Worm (Caenorhabditis elegans) whole organism, L4 larva: Measurements from ENCODE around the gene nhl-3.

Experiments
- F26F4.8 ChIP-seq: fragments of 200-800 bp; sonication (Bioruptor generic); conservative IDR thresholded peaks from 2 replicates; pipeline ENCODE4 v1.3.6; 2022; ENCODE audit warnings: missing genetic modification characterization, missing compliant biosample characterization
- T26A8.4 ChIP-seq: fragments of 200-800 bp; sonication (Bioruptor generic); IDR thresholded peaks from 2 replicates; pipeline ENCODE4 v1.3.6; 2022; ENCODE audit warnings: missing genetic modification characterization, missing compliant biosample characterization
- Y48G9A.11 ChIP-seq: fragments of 200-800 bp; sonication (Bioruptor generic); IDR thresholded peaks from 2 replicates; pipeline ENCODE4 v1.3.6; 2022; ENCODE audit warnings: missing genetic modification reagents, missing genetic modification characterization, missing compliant biosample characterization
- aha-1 ChIP-seq: fragments of 150-350 bp; peaks from one replicate; lab custom pipeline; 2014; ENCODE audit warnings: missing biosample characterization, missing genetic modification characterization
- arid-1 ChIP-seq: fragments of 200-800 bp; sonication (Bioruptor generic); conservative IDR thresholded peaks from 2 replicates; pipeline ENCODE4 v1.3.6; 2022; ENCODE audit warnings: missing genetic modification reagents, missing genetic modification characterization, missing compliant biosample characterization
- attf-4 ChIP-seq: sonication (generic microtip); optimal IDR thresholded peaks from 3 replicates; lab custom pipeline; 2017; ENCODE audit warnings: missing biosample characterization, missing genetic modification characterization
- ceh-28 ChIP-seq: fragments of 150-350 bp; optimal IDR thresholded peaks from 2 replicates; lab custom pipeline; 2014; ENCODE audit warnings: missing biosample characterization, missing genetic modification reagents, missing genetic modification characterization
- dmd-6 ChIP-seq: fragments of 200-800 bp; sonication (Bioruptor generic); IDR thresholded peaks from 2 replicates; pipeline ENCODE4 v1.3.6; 2022; ENCODE audit warnings: missing genetic modification reagents, missing genetic modification characterization, missing compliant biosample characterization
- dmd-8 ChIP-seq: fragments of 200-800 bp; sonication (Bioruptor generic); IDR thresholded peaks from 2 replicates; pipeline ENCODE4 v1.3.6; 2022; ENCODE audit warnings: missing genetic modification characterization, missing compliant biosample characterization
- dmd-9 ChIP-seq: fragments of 200-800 bp; sonication (Bioruptor generic); IDR thresholded peaks from 2 replicates; pipeline ENCODE4 v1.3.6; 2022; ENCODE audit warnings: missing genetic modification reagents, missing genetic modification characterization, missing compliant biosample characterization
- duxl-1 ChIP-seq: sonication (generic microtip); optimal IDR thresholded peaks from 2 replicates; lab custom pipeline; 2016; ENCODE audit warnings: mild to moderate bottlenecking, missing genetic modification characterization, moderate library complexity, missing compliant biosample characterization; ENCODE audit not compliant: poor library complexity
- egl-27 ChIP-seq: sonication (generic microtip); optimal IDR thresholded peaks from 3 replicates; lab custom pipeline; 2017; ENCODE audit warnings: missing biosample characterization, missing genetic modification reagents, missing genetic modification characterization
- fos-1 ChIP-seq: fragments of 150-350 bp; optimal IDR thresholded peaks from 2 replicates; lab custom pipeline; 2014; ENCODE audit warnings: missing biosample characterization, missing genetic modification characterization
- gei-8 ChIP-seq: fragments of 200-800 bp; sonication (Bioruptor generic); optimal IDR thresholded peaks from 2 replicates; lab custom pipeline; 2018; ENCODE audit warnings: mild to moderate bottlenecking, missing genetic modification characterization, missing compliant biosample characterization
- jun-1 ChIP-seq: fragments of 150-350 bp; optimal IDR thresholded peaks from 2 replicates; lab custom pipeline; 2014; ENCODE audit warnings: missing biosample characterization, missing genetic modification reagents, missing genetic modification characterization
- lim-7 ChIP-seq: fragments of 200-800 bp; sonication (Bioruptor generic); IDR thresholded peaks from 2 replicates; pipeline ENCODE4 v1.3.6; 2022; ENCODE audit warnings: missing genetic modification characterization, missing compliant biosample characterization
- lin-39 ChIP-seq: fragments of 150-350 bp; optimal IDR thresholded peaks from 2 replicates; lab custom pipeline; 2014; ENCODE audit warnings: missing biosample characterization, missing genetic modification reagents, missing genetic modification characterization
- lsy-2 ChIP-seq, 2 experiments: fragments of 150-350 bp in 1 of 2; sonication (generic microtip) in 1 of 2; optimal IDR thresholded peaks; 2 replicates each; lab custom pipeline; 2014 to 2017; ENCODE audit warnings: missing biosample characterization in 2 of 2, missing genetic modification characterization in 2 of 2
- madf-5 ChIP-seq, 2 experiments: fragments of 200-800 bp; sonication (Bioruptor generic); IDR thresholded peaks; 2 replicates each; pipeline ENCODE4 v1.3.6; 2022; ENCODE audit warnings: missing compliant biosample characterization in 2 of 2, missing genetic modification characterization in 2 of 2
- mep-1 ChIP-seq: fragments of 150-350 bp; sonication (generic microtip); optimal IDR thresholded peaks from 3 replicates; lab custom pipeline; 2014; ENCODE audit warnings: missing biosample characterization, missing genetic modification characterization
- mes-2 ChIP-seq: sonication (generic microtip); optimal IDR thresholded peaks from 2 replicates; lab custom pipeline; 2016; ENCODE audit warnings: missing genotype, mild to moderate bottlenecking, missing genetic modification characterization, missing compliant biosample characterization; ENCODE audit not compliant: poor library complexity, severe bottlenecking
- nhr-10 ChIP-seq: fragments of 150-350 bp; optimal IDR thresholded peaks from 2 replicates; lab custom pipeline; 2014; ENCODE audit warnings: missing biosample characterization, missing genetic modification characterization
- nhr-111 ChIP-seq: fragments of 200-800 bp; sonication (Bioruptor generic); optimal IDR thresholded peaks from 2 replicates; lab custom pipeline; 2018; ENCODE audit warnings: mild to moderate bottlenecking, missing genetic modification characterization, missing compliant biosample characterization
- nhr-77 ChIP-seq: fragments of 150-350 bp; optimal IDR thresholded peaks from 2 replicates; lab custom pipeline; 2014; ENCODE audit warnings: missing biosample characterization, missing genetic modification characterization
- pha-4 ChIP-seq, 2 experiments: fragments of 150-350 bp in 1 of 2; fragments of 200-800 bp in 1 of 2; sonication (Bioruptor generic) in 1 of 2; IDR thresholded peaks in 1 of 2; optimal IDR thresholded peaks in 1 of 2; 2 replicates each; pipeline versions ENCODE4 v1.3.6 to Lab custom; 2014 to 2022; ENCODE audit warnings: missing genetic modification characterization in 2 of 2, missing genetic modification reagents in 2 of 2, missing biosample characterization in 1 of 2, missing compliant biosample characterization in 1 of 2
- rbr-2 ChIP-seq: sonication (generic microtip); optimal IDR thresholded peaks from 2 replicates; lab custom pipeline; 2016; ENCODE audit warnings: missing genotype, missing genetic modification characterization, missing compliant biosample characterization
- saeg-2 ChIP-seq: fragments of 200-800 bp; sonication (Bioruptor generic); IDR thresholded peaks from 2 replicates; pipeline ENCODE4 v1.3.6; 2022; ENCODE audit warnings: missing genetic modification reagents, missing genetic modification characterization, missing compliant biosample characterization
- set-16 ChIP-seq: fragments of 200-800 bp; sonication (Bioruptor generic); IDR thresholded peaks from 2 replicates; pipeline ENCODE4 v1.3.6; 2022; ENCODE audit warnings: missing genetic modification reagents, missing genetic modification characterization, missing compliant biosample characterization
- tag-97 ChIP-seq: fragments of 200-800 bp; sonication (Bioruptor generic); IDR thresholded peaks from 2 replicates; pipeline ENCODE4 v1.3.6; 2022; ENCODE audit warnings: missing genetic modification characterization, missing compliant biosample characterization
- tra-1 ChIP-seq: fragments of 200-800 bp; sonication (Bioruptor generic); IDR thresholded peaks from 2 replicates; pipeline ENCODE4 v1.3.6; 2022; ENCODE audit warnings: missing genetic modification reagents, missing genetic modification characterization, missing compliant biosample characterization
- unc-62 ChIP-seq, 3 experiments: fragments of 150-350 bp in 1 of 3; sonication (generic microtip); optimal IDR thresholded peaks in 2 of 3; peaks in 1 of 3; 1 replicate in 1 of 3; 2 replicates in 2 of 3; lab custom pipeline; 2014 to 2017; ENCODE audit warnings: missing biosample characterization in 3 of 3, missing genetic modification characterization in 3 of 3, missing genetic modification reagents in 3 of 3, missing genotype in 1 of 3
- ztf-11 ChIP-seq: fragments of 150-350 bp; optimal IDR thresholded peaks from 2 replicates; lab custom pipeline; 2014; ENCODE audit warnings: missing biosample characterization, missing genetic modification characterization

Gene nhl-3

ce11 chrII:556185-556584, 45.7 kb downstream of the nhl-3 start, which contains the start of the genes C09E8.1 and C09E8.6:
TSS of gene C09E8.1 (plus strand) at chrII:556485.
TSS of gene C09E8.6 (plus strand) at chrII:556497.
- no peak for TF ChIP-seq arid-1 (GFP tag; lab: Robert Waterston, UW)
- peak in 1 of 2 experiments; percentile 6 for TF ChIP-seq unc-62 (GFP tag; optimal IDR thresholded peaks at IDR 0.05 in 1 of 2; lab: Kevin White, UChicago)
- no peak for TF ChIP-seq unc-62 (tag; optimal IDR thresholded peaks at IDR 0.05; lab: Kevin White, UChicago)
- no peak for TF ChIP-seq pha-4 (GFP tag; IDR thresholded peaks at IDR 0.05; lab: Robert Waterston, UW)
- TF ChIP-seq pha-4 (tag; optimal IDR thresholded peaks at IDR 0.05; lab: Kevin White, UChicago): no peak
- no peak for TF ChIP-seq mep-1
- TF ChIP-seq gei-8 (GFP tag; lab: Kevin White, UChicago): no peak
- no peak for TF ChIP-seq lin-39 (tag; lab: Kevin White, UChicago)

ce11 chrII:555371-555770, 46.5 kb downstream of the nhl-3 start:
- TF ChIP-seq F26F4.8 (no peak), mes-2 (tag; lab: Kevin White, UChicago) (no peak), ceh-28 (tag; lab: Kevin White, UChicago) (peak; percentile 34), fos-1 (tag; lab: Kevin White, UChicago) (no peak), T26A8.4 (GFP tag; lab: Robert Waterston, UW) (0 out of 2 replicates have a peak, but pooled peaks have one; percentile 8), mep-1 (no peak), dmd-8 (GFP tag; lab: Robert Waterston, UW) (no peak), egl-27 (no peak), dmd-6 (GFP tag; lab: Robert Waterston, UW) (no peak), pha-4 (GFP tag; IDR thresholded peaks at IDR 0.05; lab: Robert Waterston, UW) (no peak), pha-4 (tag; optimal IDR thresholded peaks at IDR 0.05; lab: Kevin White, UChicago) (no peak), lsy-2 (tag; optimal IDR thresholded peaks at IDR 0.05; lab: Kevin White, UChicago) (peak in 1 of 2 experiments; percentile 25), madf-5 (GFP tag; IDR thresholded peaks at IDR 0.05; lab: Robert Waterston, UW) (no peak)

- TF ChIP-seq nhr-111 (peak; percentile 23), set-16 (GFP tag; lab: Robert Waterston, UW) (peak; percentile 74), nhr-77 (tag; lab: Kevin White, UChicago) (no peak), duxl-1 (tag; lab: Kevin White, UChicago) (no peak), unc-62 (GFP tag; optimal IDR thresholded peaks at IDR 0.05 in 1 of 2; lab: Kevin White, UChicago) (peak in 1 of 2 experiments; percentile 84), unc-62 (tag; optimal IDR thresholded peaks at IDR 0.05; lab: Kevin White, UChicago) (no peak), aha-1 (peak; percentile 20), dmd-9 (GFP tag; lab: Robert Waterston, UW) (no peak), F26F4.8 (0 out of 2 replicates have a peak, but pooled peaks have one; percentile 44), nhr-10 (tag; lab: Kevin White, UChicago) (no peak), ceh-28 (tag; lab: Kevin White, UChicago) (no peak), rbr-2 (tag; lab: Kevin White, UChicago) (no peak), jun-1 (no peak), tag-97 (GFP tag; lab: Robert Waterston, UW) (no peak), saeg-2 (no peak), ztf-11 (tag; lab: Kevin White, UChicago) (no peak), Y48G9A.11 (GFP tag; lab: Robert Waterston, UW) (no peak), tra-1 (no peak), attf-4 (tag; lab: Kevin White, UChicago) (no peak)
Observed at ce11 chrII:551245-551904, 50.5 kb downstream of the nhl-3 start, which contains the start of gene lips-7. TSS of gene lips-7 (plus strand) at chrII:551854.

ce11 chrII:549501-549900, 52.4 kb downstream of the nhl-3 start:
- TF ChIP-seq unc-62 (GFP tag; optimal IDR thresholded peaks at IDR 0.05 in 1 of 2; lab: Kevin White, UChicago): peak in 1 of 2 experiments; percentile 89
- no peak for TF ChIP-seq unc-62 (tag; optimal IDR thresholded peaks at IDR 0.05; lab: Kevin White, UChicago)
- TF ChIP-seq lim-7: no peak
